Worm (Caenorhabditis elegans) whole organism, L2 larva: ENCODE measurements around the gene rpn-13.
A peak's percentile ranks its signal among the peaks of the same experiment; 100 is the strongest.

Experiments
- C34F6.9 ChIP-seq: fragments of 150-350 bp; optimal IDR thresholded peaks from 2 replicates; lab custom pipeline; 2014; ENCODE audit warnings: missing biosample characterization, missing genetic modification characterization
- F13H6.1 ChIP-seq: sonication (generic microtip); optimal IDR thresholded peaks from 2 replicates; lab custom pipeline; 2016; ENCODE audit warnings: missing genetic modification characterization, missing compliant biosample characterization
- R02D3.7 ChIP-seq: fragments of 150-350 bp; optimal IDR thresholded peaks from 2 replicates; lab custom pipeline; 2014; ENCODE audit warnings: missing biosample characterization, missing genetic modification characterization
- Y55F3AM.14 ChIP-seq: fragments of 200-800 bp; sonication (Bioruptor generic); optimal IDR thresholded peaks from 2 replicates; lab custom pipeline; 2018; ENCODE audit warnings: mild to moderate bottlenecking, missing genetic modification characterization, missing compliant biosample characterization
- ZK546.5 ChIP-seq: sonication (generic microtip); optimal IDR thresholded peaks from 2 replicates; lab custom pipeline; 2017; ENCODE audit warnings: missing biosample characterization, missing genetic modification characterization
- aly-2 ChIP-seq: fragments of 150-350 bp; optimal IDR thresholded peaks from 2 replicates; lab custom pipeline; 2014; ENCODE audit warnings: missing biosample characterization, missing genetic modification characterization
- ama-1 ChIP-seq: fragments of 150-350 bp; optimal IDR thresholded peaks from 2 replicates; lab custom pipeline; 2018; ENCODE audit warnings: inconsistent platforms
- blmp-1 ChIP-seq: sonication (generic microtip); optimal IDR thresholded peaks from 2 replicates; lab custom pipeline; 2017; ENCODE audit warnings: missing genetic modification characterization, mild to moderate bottlenecking, missing compliant biosample characterization, antibody characterized with exemption, moderate library complexity; ENCODE audit not compliant: insufficient read depth
- ceh-16 ChIP-seq: fragments of 150-350 bp; optimal IDR thresholded peaks from 2 replicates; lab custom pipeline; 2014; ENCODE audit warnings: missing biosample characterization, missing genetic modification characterization
- ceh-82 ChIP-seq: fragments of 150-350 bp; optimal IDR thresholded peaks from 2 replicates; lab custom pipeline; 2014; ENCODE audit warnings: missing biosample characterization, missing genetic modification characterization
- crh-2 ChIP-seq: sonication (generic microtip); optimal IDR thresholded peaks from 2 replicates; lab custom pipeline; 2017; ENCODE audit warnings: missing biosample characterization, missing genetic modification characterization
- dmd-4 ChIP-seq: sonication (generic microtip); optimal IDR thresholded peaks from 2 replicates; lab custom pipeline; 2017; ENCODE audit warnings: missing biosample characterization, missing genetic modification characterization
- egl-27 ChIP-seq: sonication (generic microtip); optimal IDR thresholded peaks from 3 replicates; lab custom pipeline; 2017; ENCODE audit warnings: missing biosample characterization, missing genetic modification reagents, missing genetic modification characterization
- elt-1 ChIP-seq: fragments of 150-350 bp; optimal IDR thresholded peaks from 2 replicates; lab custom pipeline; 2014; ENCODE audit warnings: missing biosample characterization, missing genetic modification characterization
- elt-3 ChIP-seq: sonication (generic microtip); optimal IDR thresholded peaks from 2 replicates; lab custom pipeline; 2017; ENCODE audit warnings: missing biosample characterization, missing genetic modification characterization
- fos-1 ChIP-seq: fragments of 150-350 bp; optimal IDR thresholded peaks from 2 replicates; lab custom pipeline; 2014; ENCODE audit warnings: missing biosample characterization, missing genetic modification characterization
- lin-11 ChIP-seq: fragments of 150-350 bp; sonication (generic microtip); optimal IDR thresholded peaks from 2 replicates; lab custom pipeline; 2014; ENCODE audit warnings: missing biosample characterization, missing genetic modification characterization, inconsistent platforms, mixed read lengths
- lin-13 ChIP-seq: fragments of 150-350 bp; optimal IDR thresholded peaks from 2 replicates; lab custom pipeline; 2014; ENCODE audit warnings: missing biosample characterization, missing genetic modification reagents, missing genetic modification characterization
- lin-39 ChIP-seq: fragments of 150-350 bp; optimal IDR thresholded peaks from 2 replicates; lab custom pipeline; 2014; ENCODE audit warnings: missing biosample characterization, missing genetic modification reagents, missing genetic modification characterization
- lsy-2 ChIP-seq, 2 experiments: fragments of 150-350 bp in 1 of 2; sonication (generic microtip) in 1 of 2; optimal IDR thresholded peaks; 2 replicates each; lab custom pipeline; 2014 to 2017; ENCODE audit warnings: missing biosample characterization in 2 of 2, missing genetic modification characterization in 2 of 2
- mab-5 ChIP-seq: fragments of 150-350 bp; optimal IDR thresholded peaks from 2 replicates; lab custom pipeline; 2014; ENCODE audit warnings: missing biosample characterization, missing genetic modification characterization
- mbf-1 ChIP-seq: sonication (generic microtip); optimal IDR thresholded peaks from 2 replicates; lab custom pipeline; 2017; ENCODE audit warnings: missing biosample characterization, missing genetic modification characterization
- mdl-1 ChIP-seq, 2 experiments: fragments of 150-350 bp in 1 of 2; sonication (generic microtip) in 1 of 2; optimal IDR thresholded peaks; 2 replicates each; lab custom pipeline; 2017; ENCODE audit warnings: missing biosample characterization in 2 of 2, missing genetic modification characterization in 2 of 2
- nhr-10 ChIP-seq: sonication (generic microtip); optimal IDR thresholded peaks from 2 replicates; lab custom pipeline; 2017; ENCODE audit warnings: missing biosample characterization, missing genetic modification characterization
- nhr-11 ChIP-seq: fragments of 150-350 bp; optimal IDR thresholded peaks from 2 replicates; lab custom pipeline; 2014; ENCODE audit warnings: missing biosample characterization, missing genetic modification characterization
- nhr-12 ChIP-seq: fragments of 150-350 bp; optimal IDR thresholded peaks from 2 replicates; lab custom pipeline; 2014; ENCODE audit warnings: missing biosample characterization, missing genetic modification characterization
- nhr-129 ChIP-seq: fragments of 150-350 bp; optimal IDR thresholded peaks from 2 replicates; lab custom pipeline; 2014; ENCODE audit warnings: missing biosample characterization, missing genetic modification characterization
- nhr-21 ChIP-seq: fragments of 150-350 bp; optimal IDR thresholded peaks from 2 replicates; lab custom pipeline; 2014; ENCODE audit warnings: missing biosample characterization, missing genetic modification characterization
- nhr-23 ChIP-seq: fragments of 150-350 bp; optimal IDR thresholded peaks from 2 replicates; lab custom pipeline; 2014; ENCODE audit warnings: missing biosample characterization, missing genetic modification reagents, missing genetic modification characterization
- nhr-237 ChIP-seq: fragments of 150-350 bp; optimal IDR thresholded peaks from 2 replicates; lab custom pipeline; 2014; ENCODE audit warnings: missing biosample characterization, missing genetic modification characterization
- nhr-25 ChIP-seq: fragments of 150-350 bp; sonication (generic microtip); optimal IDR thresholded peaks from 3 replicates; lab custom pipeline; 2014; ENCODE audit warnings: missing biosample characterization, missing genetic modification characterization
- nhr-6 ChIP-seq: fragments of 150-350 bp; optimal IDR thresholded peaks from 2 replicates; lab custom pipeline; 2014; ENCODE audit warnings: missing biosample characterization, missing genetic modification characterization
- nhr-77 ChIP-seq: fragments of 150-350 bp; optimal IDR thresholded peaks from 2 replicates; lab custom pipeline; 2014; ENCODE audit warnings: missing biosample characterization, missing genetic modification characterization
- peb-1 ChIP-seq: fragments of 150-350 bp; optimal IDR thresholded peaks from 2 replicates; lab custom pipeline; 2014; ENCODE audit warnings: missing biosample characterization, missing genetic modification characterization
- sem-4 ChIP-seq: fragments of 150-350 bp; optimal IDR thresholded peaks from 2 replicates; lab custom pipeline; 2014; ENCODE audit warnings: missing biosample characterization, missing genetic modification reagents, missing genetic modification characterization
- skn-1 ChIP-seq: sonication (generic microtip); optimal IDR thresholded peaks from 2 replicates; lab custom pipeline; 2017; ENCODE audit warnings: missing biosample characterization, missing genetic modification characterization
- sma-3 ChIP-seq: sonication (generic microtip); optimal IDR thresholded peaks from 2 replicates; lab custom pipeline; 2016; ENCODE audit warnings: missing genetic modification reagents, missing genetic modification characterization, missing compliant biosample characterization
- sma-9 ChIP-seq, 2 experiments: fragments of 150-350 bp in 1 of 2; sonication (generic microtip) in 1 of 2; optimal IDR thresholded peaks; 2 replicates each; lab custom pipeline; 2014 to 2016; ENCODE audit warnings: missing genetic modification characterization in 2 of 2, mild to moderate bottlenecking in 1 of 2, missing biosample characterization in 1 of 2, missing compliant biosample characterization in 1 of 2, missing genetic modification reagents in 1 of 2, moderate library complexity in 1 of 2
- snpc-4 ChIP-seq: fragments of 150-350 bp; optimal IDR thresholded peaks from 2 replicates; lab custom pipeline; 2014; ENCODE audit warnings: missing biosample characterization, missing genetic modification characterization
- unc-39 ChIP-seq: fragments of 150-350 bp; optimal IDR thresholded peaks from 2 replicates; lab custom pipeline; 2014; ENCODE audit warnings: missing biosample characterization, missing genetic modification characterization
- unc-55 ChIP-seq: fragments of 150-350 bp; sonication (generic microtip); optimal IDR thresholded peaks from 3 replicates; lab custom pipeline; 2014; ENCODE audit warnings: missing biosample characterization, missing genetic modification reagents, missing genetic modification characterization
- unc-62 ChIP-seq: fragments of 150-350 bp; optimal IDR thresholded peaks from 2 replicates; lab custom pipeline; 2014; ENCODE audit warnings: missing biosample characterization, missing genetic modification reagents, missing genetic modification characterization
- zag-1 ChIP-seq: fragments of 150-350 bp; optimal IDR thresholded peaks from 2 replicates; lab custom pipeline; 2014; ENCODE audit warnings: missing biosample characterization, missing genetic modification characterization
- ztf-1 ChIP-seq: fragments of 200-800 bp; sonication (Bioruptor generic); conservative IDR thresholded peaks from 2 replicates; pipeline ENCODE4 v1.3.6; 2022; ENCODE audit warnings: missing genetic modification characterization, missing compliant biosample characterization
- ztf-11 ChIP-seq: sonication (generic microtip); optimal IDR thresholded peaks from 2 replicates; lab custom pipeline; 2017; ENCODE audit warnings: missing biosample characterization, missing genetic modification characterization
- ztf-4 ChIP-seq: fragments of 150-350 bp; optimal IDR thresholded peaks from 2 replicates; lab custom pipeline; 2014; ENCODE audit warnings: missing biosample characterization, missing genetic modification characterization

Gene rpn-13

ce11 chrIII:6348578-6348977 is 6.8 kb upstream of the rpn-13 start (continued):
- peak; percentile 57 for TF ChIP-seq F13H6.1 (tag; lab: Kevin White, UChicago)
- TF ChIP-seq nhr-11 (tag; lab: Kevin White, UChicago), result no peak
- TF ChIP-seq ztf-1 (GFP tag; lab: Robert Waterston, UW), result no peak
- TF ChIP-seq ama-1 (lab: Kevin White, UChicago), result no peak
- TF ChIP-seq skn-1 (tag; lab: Kevin White, UChicago), result no peak
- no peak for TF ChIP-seq unc-62 (GFP tag; lab: Kevin White, UChicago)
- TF ChIP-seq nhr-77, result no peak
- no peak for TF ChIP-seq fos-1 (tag; lab: Kevin White, UChicago)
- TF ChIP-seq nhr-10 (tag; lab: Kevin White, UChicago), result no peak
- peak; percentile 55 for TF ChIP-seq sem-4 (tag; lab: Kevin White, UChicago)
- TF ChIP-seq nhr-237 (tag; lab: Kevin White, UChicago), result no peak
- no peak for TF ChIP-seq elt-1 (tag; lab: Kevin White, UChicago)
- no peak for TF ChIP-seq nhr-25 (tag; lab: Kevin White, UChicago)
- no peak for TF ChIP-seq R02D3.7 (tag; lab: Kevin White, UChicago)
- no peak for TF ChIP-seq nhr-23 (tag; lab: Kevin White, UChicago)
- TF ChIP-seq peb-1, result no peak
- no peak for TF ChIP-seq mab-5 (tag; lab: Kevin White, UChicago)

ce11 chrIII:6345968-6346498 is 4.3 kb upstream of the rpn-13 start, which contains the start of the genes trmt-10C.2 and C56G2.22:
Gene trmt-10C.2, plus strand, starts transcription at chrIII:6346281.
Gene C56G2.22, plus strand, starts transcription at chrIII:6346448.
- TF ChIP-seq elt-1 (tag; lab: Kevin White, UChicago) (no peak), C34F6.9 (tag; lab: Kevin White, UChicago) (peak; percentile 1)

ce11 chrIII:6344737-6345136 is 3.0 kb upstream of the rpn-13 start:
- TF ChIP-seq lin-11 (tag; lab: Kevin White, UChicago), result peak; percentile 3
- no peak for TF ChIP-seq elt-1 (tag; lab: Kevin White, UChicago)
- TF ChIP-seq peb-1, result no peak
- TF ChIP-seq elt-3 (tag; lab: Kevin White, UChicago), result no peak
- TF ChIP-seq sma-9 (GFP tag; optimal IDR thresholded peaks at IDR 0.05; lab: Kevin White, UChicago), result peak; percentile 72
- no peak for TF ChIP-seq sma-9 (tag; optimal IDR thresholded peaks at IDR 0.05; lab: Kevin White, UChicago)
- TF ChIP-seq sem-4 (tag; lab: Kevin White, UChicago), result peak; percentile 85
- TF ChIP-seq ZK546.5 (tag; lab: Kevin White, UChicago), result no peak
- TF ChIP-seq blmp-1 (tag; lab: Kevin White, UChicago), result peak; percentile 34
- no peak for TF ChIP-seq unc-39 (tag; lab: Kevin White, UChicago)
- no peak for TF ChIP-seq lin-39 (tag; lab: Kevin White, UChicago)
- TF ChIP-seq ztf-11 (tag; lab: Kevin White, UChicago), result no peak
- TF ChIP-seq dmd-4 (tag; lab: Kevin White, UChicago), result no peak
- TF ChIP-seq nhr-77, result no peak
- TF ChIP-seq nhr-11 (tag; lab: Kevin White, UChicago), result no peak
- TF ChIP-seq fos-1 (tag; lab: Kevin White, UChicago), result peak; percentile 81
- peak; percentile 22 for TF ChIP-seq R02D3.7 (tag; lab: Kevin White, UChicago)
- peak; percentile 45 for TF ChIP-seq zag-1 (tag; lab: Kevin White, UChicago)
- peak; percentile 91 for TF ChIP-seq nhr-6
- TF ChIP-seq nhr-25 (tag; lab: Kevin White, UChicago), result peak; percentile 83
- peak; percentile 96 to 98 for TF ChIP-seq lsy-2 (tag; optimal IDR thresholded peaks at IDR 0.05; lab: Kevin White, UChicago)
- TF ChIP-seq mbf-1, result no peak
- TF ChIP-seq mab-5 (tag; lab: Kevin White, UChicago), result peak; percentile 53
- no peak for TF ChIP-seq nhr-23 (tag; lab: Kevin White, UChicago)
- TF ChIP-seq mdl-1 (tag; optimal IDR thresholded peaks at IDR 0.05; lab: Kevin White, UChicago), result peak in 1 of 2 experiments; percentile 2
- no peak for TF ChIP-seq ztf-1 (GFP tag; lab: Robert Waterston, UW)
- peak; percentile 45 for TF ChIP-seq snpc-4 (tag; lab: Kevin White, UChicago)
- peak; percentile 87 for TF ChIP-seq F13H6.1 (tag; lab: Kevin White, UChicago)
- TF ChIP-seq lin-13 (GFP tag; lab: Kevin White, UChicago), result peak; percentile 84
- no peak for TF ChIP-seq nhr-12 (tag; lab: Kevin White, UChicago)
- TF ChIP-seq crh-2, result peak; percentile 90
- TF ChIP-seq nhr-10 (tag; lab: Kevin White, UChicago), result peak; percentile 53
- TF ChIP-seq unc-62 (GFP tag; lab: Kevin White, UChicago), result no peak
- TF ChIP-seq skn-1 (tag; lab: Kevin White, UChicago), result no peak
- peak; percentile 66 for TF ChIP-seq nhr-21 (tag; lab: Kevin White, UChicago)
- peak; percentile 74 for TF ChIP-seq sma-3
- no peak for TF ChIP-seq nhr-237 (tag; lab: Kevin White, UChicago)
- no peak for TF ChIP-seq ceh-82 (tag; lab: Kevin White, UChicago)
- peak; percentile 65 for TF ChIP-seq egl-27 (tag; lab: Kevin White, UChicago)
- peak; percentile 29 for TF ChIP-seq Y55F3AM.14 (GFP tag; lab: Kevin White, UChicago)
- TF ChIP-seq C34F6.9 (tag; lab: Kevin White, UChicago), result peak; percentile 94
- TF ChIP-seq ceh-16 (tag; lab: Kevin White, UChicago), result no peak
- TF ChIP-seq ztf-4 (tag; lab: Kevin White, UChicago), result peak; percentile 73
- peak; percentile 93 for TF ChIP-seq nhr-129
- TF ChIP-seq unc-55 (GFP tag; lab: Kevin White, UChicago), result peak; percentile 95
- TF ChIP-seq aly-2, result no peak
